Fruit fly (Drosophila melanogaster): ENCODE results near the gene Ziz.

The Ziz gene

dm6 chr2L:7519580-7520174 is 23.6 kb upstream of the Ziz start:
- TF ChIP-seq twi (tag; optimal IDR thresholded peaks at IDR 0.05) (peak; percentile 64), CG3065 (GFP tag; optimal IDR thresholded peaks at IDR 0.05) (peak; percentile 52), Drgx (GFP tag; IDR thresholded peaks at IDR 0.05) (0 out of 2 replicates have a peak, but pooled peaks have one; percentile 9), phol (tag; optimal IDR thresholded peaks at IDR 0.05) (no peak), Xbp1 (GFP tag; optimal IDR thresholded peaks at IDR 0.05) (no peak), mam (GFP tag; optimal IDR thresholded peaks at IDR 0.05) (no peak), tin (GFP tag; optimal IDR thresholded peaks at IDR 0.05) (no peak), tio (GFP tag; optimal IDR thresholded peaks at IDR 0.05) (no peak), tll (GFP tag; optimal IDR thresholded peaks at IDR 0.05) (peak in 1 of 2 experiments; percentile 98), zen (tag; optimal IDR thresholded peaks at IDR 0.05) (peak; percentile 96), CG2199 (GFP tag; IDR thresholded peaks at IDR 0.05) (no peak), NC2α (GFP tag; optimal IDR thresholded peaks at IDR 0.05) (no peak), Aef1 (GFP tag; IDR thresholded peaks at IDR 0.05) (no peak), CG1792 (GFP tag; optimal IDR thresholded peaks at IDR 0.05) (no peak), D19A (tag; optimal IDR thresholded peaks at IDR 0.05) (no peak), cad (GFP tag; optimal IDR thresholded peaks at IDR 0.05) (peak; percentile 59), Med (GFP tag) (peak; percentile 11)

- no peak for TF ChIP-seq da (GFP tag; optimal IDR thresholded peaks at IDR 0.05)
- TF ChIP-seq dmrt11E (tag; optimal IDR thresholded peaks at IDR 0.05): peak; percentile 58
- no peak for TF ChIP-seq zf30C (GFP tag; optimal IDR thresholded peaks at IDR 0.05)
- TF ChIP-seq CG7987 (GFP tag; optimal IDR thresholded peaks at IDR 0.05): peak; percentile 27
- TF ChIP-seq cad (GFP tag; optimal IDR thresholded peaks at IDR 0.05): no peak
- TF ChIP-seq Awh (GFP tag; IDR thresholded peaks at IDR 0.05): no peak
- no peak for TF ChIP-seq seq (GFP tag; IDR thresholded peaks at IDR 0.05)
- no peak for TF ChIP-seq lov (optimal IDR thresholded peaks at IDR 0.05)
- TF ChIP-seq lov (GFP tag; IDR thresholded peaks at IDR 0.05): peak; percentile 56; the same call in 1 of the 3 replicates
- no peak for TF ChIP-seq sr (GFP tag; IDR thresholded peaks at IDR 0.05)
- TF ChIP-seq CG3838 (GFP tag; optimal IDR thresholded peaks at IDR 0.05): no peak
- no peak for TF ChIP-seq CG33213 (GFP tag; optimal IDR thresholded peaks at IDR 0.05)
- TF ChIP-seq bsh (GFP tag; optimal IDR thresholded peaks at IDR 0.05): peak in 1 of 2 experiments; percentile 59
- no peak for TF ChIP-seq ttk (GFP tag; IDR thresholded peaks at IDR 0.05)
- TF ChIP-seq mirr (GFP tag; optimal IDR thresholded peaks at IDR 0.05): peak; percentile 72
- peak in 1 of 2 experiments; percentile 23 for TF ChIP-seq Hr78 (GFP tag; optimal IDR thresholded peaks at IDR 0.05)
- TF ChIP-seq CTCF (GFP tag; optimal IDR thresholded peaks at IDR 0.05): no peak
- TF ChIP-seq Ets65A (GFP tag): no peak
- no peak for TF ChIP-seq CG1024 (GFP tag; IDR thresholded peaks at IDR 0.05)
- TF ChIP-seq Meics (GFP tag; optimal IDR thresholded peaks at IDR 0.05): peak; percentile 48
- TF ChIP-seq CG17802 (tag; optimal IDR thresholded peaks at IDR 0.05): no peak
- TF ChIP-seq CG11695 (GFP tag; IDR thresholded peaks at IDR 0.05): 0 out of 3 replicates have a peak, but pooled peaks have one; percentile 6
- no peak for TF ChIP-seq shn (GFP tag; optimal IDR thresholded peaks at IDR 0.05)
- peak; percentile 31 for TF ChIP-seq gsb-n (tag; optimal IDR thresholded peaks at IDR 0.05)
- no peak for TF ChIP-seq CG9437 (GFP tag; optimal IDR thresholded peaks at IDR 0.05)
- peak; percentile 7 for TF ChIP-seq CG11723 (GFP tag; optimal IDR thresholded peaks at IDR 0.05)
- TF ChIP-seq B-H2 (GFP tag; optimal IDR thresholded peaks at IDR 0.05): no peak
- peak; percentile 33 for TF ChIP-seq CG11504 (tag; optimal IDR thresholded peaks at IDR 0.05)
- peak; percentile 38; the same call in 1 of the 2 replicates for TF ChIP-seq Xrp1 (GFP tag; IDR thresholded peaks at IDR 0.05)
- no peak for TF ChIP-seq CG1602 (GFP tag; optimal IDR thresholded peaks at IDR 0.05)
- TF ChIP-seq aop (GFP tag; IDR thresholded peaks at IDR 0.05): no peak
- TF ChIP-seq CG1603 (tag; optimal IDR thresholded peaks at IDR 0.05): peak; percentile 37
- peak; percentile 20 for TF ChIP-seq fd96Cb (tag; optimal IDR thresholded peaks at IDR 0.05)
- TF ChIP-seq Dek (tag; optimal IDR thresholded peaks at IDR 0.05): no peak
- no peak for TF ChIP-seq Jarid2 (GFP tag; optimal IDR thresholded peaks at IDR 0.05)
These were observed 22.8 kb upstream of the Ziz start for dm6 chr2L:7518896-7519295.

Data from whole organism, embryonic.